Worm (Caenorhabditis elegans) whole organism, L2 larva: Measurements from ENCODE around the gene B0496.1.

Source experiments
- R02D3.7 ChIP-seq: fragments of 150-350 bp; optimal IDR thresholded peaks from 2 replicates; lab custom pipeline; 2014; ENCODE audit warnings: missing biosample characterization, missing genetic modification characterization
- ama-1 ChIP-seq: fragments of 150-350 bp; optimal IDR thresholded peaks from 2 replicates; lab custom pipeline; 2018; ENCODE audit warnings: inconsistent platforms
- dmd-4 ChIP-seq: sonication (generic microtip); optimal IDR thresholded peaks from 2 replicates; lab custom pipeline; 2017; ENCODE audit warnings: missing biosample characterization, missing genetic modification characterization
- elt-1 ChIP-seq: fragments of 150-350 bp; optimal IDR thresholded peaks from 2 replicates; lab custom pipeline; 2014; ENCODE audit warnings: missing biosample characterization, missing genetic modification characterization
- fos-1 ChIP-seq: fragments of 150-350 bp; optimal IDR thresholded peaks from 2 replicates; lab custom pipeline; 2014; ENCODE audit warnings: missing biosample characterization, missing genetic modification characterization
- lin-11 ChIP-seq: fragments of 150-350 bp; sonication (generic microtip); optimal IDR thresholded peaks from 2 replicates; lab custom pipeline; 2014; ENCODE audit warnings: missing biosample characterization, missing genetic modification characterization, inconsistent platforms, mixed read lengths
- lin-39 ChIP-seq: fragments of 150-350 bp; optimal IDR thresholded peaks from 2 replicates; lab custom pipeline; 2014; ENCODE audit warnings: missing biosample characterization, missing genetic modification reagents, missing genetic modification characterization
- nhr-10 ChIP-seq: sonication (generic microtip); optimal IDR thresholded peaks from 2 replicates; lab custom pipeline; 2017; ENCODE audit warnings: missing biosample characterization, missing genetic modification characterization
- skn-1 ChIP-seq: sonication (generic microtip); optimal IDR thresholded peaks from 2 replicates; lab custom pipeline; 2017; ENCODE audit warnings: missing biosample characterization, missing genetic modification characterization
- unc-39 ChIP-seq: fragments of 150-350 bp; optimal IDR thresholded peaks from 2 replicates; lab custom pipeline; 2014; ENCODE audit warnings: missing biosample characterization, missing genetic modification characterization
- unc-62 ChIP-seq: fragments of 150-350 bp; optimal IDR thresholded peaks from 2 replicates; lab custom pipeline; 2014; ENCODE audit warnings: missing biosample characterization, missing genetic modification reagents, missing genetic modification characterization
- zag-1 ChIP-seq: fragments of 150-350 bp; optimal IDR thresholded peaks from 2 replicates; lab custom pipeline; 2014; ENCODE audit warnings: missing biosample characterization, missing genetic modification characterization

DNA sequence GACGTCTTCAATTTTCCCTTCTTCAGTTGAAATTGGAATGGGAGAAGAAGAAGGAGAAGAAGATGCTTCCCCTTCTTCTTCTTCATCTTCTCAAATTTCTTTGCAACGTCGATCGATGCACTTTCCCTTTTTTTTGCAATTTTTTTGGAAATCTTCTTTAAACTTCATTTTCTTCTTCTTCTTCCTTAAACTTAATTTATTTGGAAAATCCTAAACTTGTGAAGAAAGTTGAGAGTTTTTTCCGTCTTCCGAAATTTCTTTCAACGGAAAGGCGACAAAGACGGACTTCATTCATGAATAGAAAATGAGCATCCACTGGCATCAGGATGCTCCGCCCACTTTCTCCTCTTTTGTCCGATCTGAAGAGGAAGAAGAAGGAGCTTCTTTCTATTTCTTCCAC, 31.9 kb upstream of the B0496.1 start:
- no peak for TF ChIP-seq skn-1 (tag; lab: Kevin White, UChicago)
- no peak for TF ChIP-seq lin-11 (tag; lab: Kevin White, UChicago)
- TF ChIP-seq elt-1 (tag; lab: Kevin White, UChicago), result no peak
- no peak for TF ChIP-seq unc-62 (GFP tag; lab: Kevin White, UChicago)
- no peak for TF ChIP-seq dmd-4
- TF ChIP-seq unc-39 (tag; lab: Kevin White, UChicago), result no peak
- no peak for TF ChIP-seq R02D3.7 (tag; lab: Kevin White, UChicago)
- TF ChIP-seq lin-39 (tag; lab: Kevin White, UChicago), result no peak
- no peak for TF ChIP-seq fos-1
- no peak for TF ChIP-seq zag-1 (tag; lab: Kevin White, UChicago)
- no peak for TF ChIP-seq ama-1 (lab: Kevin White, UChicago)
- TF ChIP-seq nhr-10 (tag; lab: Kevin White, UChicago), result no peak
